Fruit fly (Drosophila melanogaster): ENCODE measurements around the gene CG42586.

The CG42586 gene

dm6 chr2L:14697938-14698337 is 43.7 kb downstream of the CG42586 start (continued):
- TF ChIP-seq unpg (GFP tag; optimal IDR thresholded peaks at IDR 0.05) (peak; percentile 24), ham (GFP tag; IDR thresholded peaks at IDR 0.05) (no peak), CG2678 (tag; optimal IDR thresholded peaks at IDR 0.05) (peak; percentile 38), Hr51 (GFP tag; optimal IDR thresholded peaks at IDR 0.05) (peak in 1 of 2 experiments; percentile 30), Eip74EF (GFP tag; optimal IDR thresholded peaks at IDR 0.05) (peak in 1 of 2 experiments; percentile 40), C15 (GFP tag; IDR thresholded peaks at IDR 0.05) (no peak), Sox102F (GFP tag; optimal IDR thresholded peaks at IDR 0.05) (peak; percentile 31), CG12391 (tag; optimal IDR thresholded peaks at IDR 0.05) (peak; percentile 6), CG11504 (tag; optimal IDR thresholded peaks at IDR 0.05) (peak; percentile 50), bsh (GFP tag; optimal IDR thresholded peaks at IDR 0.05) (peak in 1 of 2 experiments; percentile 15), CG8281 (tag; optimal IDR thresholded peaks at IDR 0.05) (peak; percentile 49)

dm6 chr2L:14693620-14694019 is 48.0 kb downstream of the CG42586 start:
- TF ChIP-seq H2.0 (GFP tag; IDR thresholded peaks at IDR 0.05) (no peak), CG15479 (GFP tag; optimal IDR thresholded peaks at IDR 0.05) (no peak), zen2 (GFP tag; IDR thresholded peaks at IDR 0.05; ENCODE audit: partially characterized antibody) (no peak), CG10267 (tag; optimal IDR thresholded peaks at IDR 0.05) (no peak), CG1602 (GFP tag; optimal IDR thresholded peaks at IDR 0.05) (no peak), ATbp (GFP tag; optimal IDR thresholded peaks at IDR 0.05) (no peak), Trl (optimal IDR thresholded peaks at IDR 0.05) (no peak), Trl (GFP tag; optimal IDR thresholded peaks at IDR 0.05) (no peak), dimm (GFP tag; IDR thresholded peaks at IDR 0.05) (no peak), trh (GFP tag; optimal IDR thresholded peaks at IDR 0.05) (no peak), C15 (GFP tag; IDR thresholded peaks at IDR 0.05) (no peak), al (GFP tag; IDR thresholded peaks at IDR 0.05) (no peak), CG10147 (GFP tag; optimal IDR thresholded peaks at IDR 0.05) (no peak), CG7928 (GFP tag; optimal IDR thresholded peaks at IDR 0.05) (no peak), nmo (GFP tag; optimal IDR thresholded peaks at IDR 0.05) (no peak), CHES-1-like (GFP tag; optimal IDR thresholded peaks at IDR 0.05) (no peak), gfzf (GFP tag; optimal IDR thresholded peaks at IDR 0.05) (no peak), B-H2 (GFP tag; optimal IDR thresholded peaks at IDR 0.05) (no peak)

Data from whole organism, embryonic.